Worm (Caenorhabditis elegans): ENCODE data around the gene F22B5.6.

- no peak for TF ChIP-seq dmd-4 (tag; optimal IDR thresholded peaks at IDR 0.05)
- TF ChIP-seq nhr-77 (tag; optimal IDR thresholded peaks at IDR 0.05) = no peak
- TF ChIP-seq ztf-11 (tag; optimal IDR thresholded peaks at IDR 0.05) = no peak
- no peak for TF ChIP-seq egl-27 (tag; optimal IDR thresholded peaks at IDR 0.05)
- TF ChIP-seq blmp-1 (tag; optimal IDR thresholded peaks at IDR 0.05; ENCODE audit: insufficient read depth) = no peak
- TF ChIP-seq ceh-82 (tag; optimal IDR thresholded peaks at IDR 0.05) = no peak
- TF ChIP-seq mdl-1 (tag; optimal IDR thresholded peaks at IDR 0.05) = no peak
- TF ChIP-seq unc-39 (tag; optimal IDR thresholded peaks at IDR 0.05) = no peak
- no peak for TF ChIP-seq R02D3.7 (tag; optimal IDR thresholded peaks at IDR 0.05)
- no peak for TF ChIP-seq lsy-2 (tag; optimal IDR thresholded peaks at IDR 0.05)
- TF ChIP-seq nhr-237 (tag; optimal IDR thresholded peaks at IDR 0.05) = no peak
- TF ChIP-seq snpc-4 (tag; optimal IDR thresholded peaks at IDR 0.05) = no peak
- no peak for TF ChIP-seq nhr-12 (tag; optimal IDR thresholded peaks at IDR 0.05)
Observed at ce11 chrII:8417059-8417668, 38.8 kb downstream of the F22B5.6 start, which contains the start of gene fdgt-2.

Data from whole organism, L2 larva.